Fruit fly (Drosophila melanogaster): Measurements from ENCODE around the gene shd.

Gene shd

DNA sequence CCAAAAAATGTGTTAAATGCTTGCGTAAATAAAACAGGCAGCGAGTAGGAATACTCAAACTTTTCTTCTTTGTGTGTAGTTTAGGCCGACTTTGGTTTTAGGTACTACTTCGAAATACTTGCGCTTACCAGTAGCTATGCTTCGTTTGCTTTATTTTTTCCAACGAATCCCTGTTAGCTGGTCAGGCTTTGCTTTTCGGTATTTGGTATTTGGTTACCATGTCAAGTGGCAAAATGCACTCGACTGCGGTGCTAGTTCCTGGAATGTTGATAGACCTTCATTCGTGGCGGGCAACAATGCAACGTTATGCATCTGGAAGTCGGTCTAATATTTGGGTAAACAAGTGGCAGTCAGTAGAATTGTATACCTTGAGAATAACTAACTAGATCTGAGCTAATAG is 49.5 kb downstream of the shd start:
- TF ChIP-seq CG34367 (tag; optimal IDR thresholded peaks at IDR 0.05): no peak
- no peak for TF ChIP-seq Pif1A (GFP tag; optimal IDR thresholded peaks at IDR 0.05)
- TF ChIP-seq CG15710 (tag; optimal IDR thresholded peaks at IDR 0.05): no peak
- no peak for TF ChIP-seq CG10348 (GFP tag; IDR thresholded peaks at IDR 0.05)
- TF ChIP-seq CG12605 (GFP tag; IDR thresholded peaks at IDR 0.05): no peak
- no peak for TF ChIP-seq CG4496 (GFP tag; IDR thresholded peaks at IDR 0.05)
- no peak for TF ChIP-seq Pif1B (GFP tag; optimal IDR thresholded peaks at IDR 0.05)
- no peak for TF ChIP-seq CG32121 (GFP tag; IDR thresholded peaks at IDR 0.05)
- no peak for TF ChIP-seq CG14655 (GFP tag; optimal IDR thresholded peaks at IDR 0.05)

DNA sequence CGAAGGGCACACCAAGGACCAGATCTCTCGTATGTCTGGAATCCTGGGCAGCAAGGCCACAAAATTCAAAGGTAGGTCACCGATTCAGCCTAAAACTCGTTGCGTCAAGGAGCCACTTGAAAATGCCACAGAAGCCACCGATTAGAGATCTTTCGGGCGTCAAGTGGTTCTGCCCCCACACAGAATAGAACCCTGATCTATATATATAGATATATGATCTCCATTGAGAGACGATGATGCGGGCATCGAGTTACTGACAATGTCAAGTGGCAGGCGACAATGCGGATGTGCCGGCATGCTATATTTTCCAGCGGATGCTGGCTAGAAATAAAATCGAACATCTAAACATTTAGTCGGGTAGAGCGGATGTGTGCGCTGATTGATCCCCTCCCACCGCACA is 50.1 kb downstream of the shd start:
- no peak for TF ChIP-seq CG14655 (GFP tag; optimal IDR thresholded peaks at IDR 0.05)
- TF ChIP-seq CG13204 (GFP tag; optimal IDR thresholded peaks at IDR 0.05): no peak
- no peak for TF ChIP-seq CG32121 (GFP tag; IDR thresholded peaks at IDR 0.05)
- TF ChIP-seq gl (tag; optimal IDR thresholded peaks at IDR 0.05): no peak
- no peak for TF ChIP-seq CG9948 (tag; optimal IDR thresholded peaks at IDR 0.05)
- no peak for TF ChIP-seq CG17806 (tag; optimal IDR thresholded peaks at IDR 0.05)
- TF ChIP-seq CG34367 (tag; optimal IDR thresholded peaks at IDR 0.05): no peak
- TF ChIP-seq Pif1A (GFP tag; optimal IDR thresholded peaks at IDR 0.05): no peak
- TF ChIP-seq EcR (GFP tag; optimal IDR thresholded peaks at IDR 0.05): no peak

DNA sequence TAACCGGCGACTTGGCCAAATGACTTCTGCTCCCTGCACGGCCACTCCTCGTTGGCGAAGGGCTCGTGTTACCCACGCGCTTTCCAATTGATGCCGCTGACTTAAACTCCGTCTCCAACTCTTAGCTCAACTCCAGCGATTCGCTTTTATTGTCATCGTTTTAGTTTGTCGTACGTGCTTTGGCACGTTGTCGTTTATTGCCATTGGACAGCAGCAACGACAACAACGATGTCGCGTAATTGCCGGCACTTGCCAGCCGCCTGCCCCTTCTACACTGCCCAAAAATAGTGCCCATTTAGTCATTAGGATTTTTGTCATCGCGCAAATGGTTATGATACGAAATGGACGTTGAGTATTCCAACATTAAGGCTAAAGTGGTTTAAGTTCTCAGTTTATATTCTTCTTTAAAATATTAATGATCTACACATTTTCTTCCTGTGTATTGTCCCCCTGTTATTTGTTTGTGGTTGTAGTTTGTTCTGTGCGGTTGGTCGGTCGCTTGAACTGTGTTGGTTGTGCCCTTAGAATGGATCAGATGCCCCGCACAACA is 51.6 kb downstream of the shd start:
- TF ChIP-seq CG4496 (GFP tag; IDR thresholded peaks at IDR 0.05): peak; percentile 92
- TF ChIP-seq Ets98B (GFP tag; IDR thresholded peaks at IDR 0.05): peak; percentile 84
- peak; percentile 90 for TF ChIP-seq fd96Ca (GFP tag; IDR thresholded peaks at IDR 0.05)
- TF ChIP-seq EcR (GFP tag; optimal IDR thresholded peaks at IDR 0.05): peak; percentile 30
- peak; percentile 88 for TF ChIP-seq CG14655 (GFP tag; optimal IDR thresholded peaks at IDR 0.05)
- peak; percentile 94 for TF ChIP-seq Pif1A (GFP tag; optimal IDR thresholded peaks at IDR 0.05)
- TF ChIP-seq Pif1B (GFP tag; optimal IDR thresholded peaks at IDR 0.05): peak; percentile 89
- TF ChIP-seq CG17806 (tag; optimal IDR thresholded peaks at IDR 0.05): peak; percentile 91
- peak; percentile 85 for TF ChIP-seq CG8301 (tag; optimal IDR thresholded peaks at IDR 0.05)
- TF ChIP-seq CG13204 (GFP tag; optimal IDR thresholded peaks at IDR 0.05): peak; percentile 81
- peak; percentile 79 for TF ChIP-seq CG9948 (tag; optimal IDR thresholded peaks at IDR 0.05)
- TF ChIP-seq rn (GFP tag; IDR thresholded peaks at IDR 0.05): peak; percentile 72
- TF ChIP-seq CG10348 (GFP tag; IDR thresholded peaks at IDR 0.05): no peak
- peak; percentile 64 for TF ChIP-seq gl (tag; optimal IDR thresholded peaks at IDR 0.05)
- TF ChIP-seq CG15710 (tag; optimal IDR thresholded peaks at IDR 0.05): peak; percentile 89
- peak; percentile 66; the same call in 1 of the 2 replicates for TF ChIP-seq CG32121 (GFP tag; IDR thresholded peaks at IDR 0.05)
- TF ChIP-seq CG34367 (tag; optimal IDR thresholded peaks at IDR 0.05): peak; percentile 87
- TF ChIP-seq CG8159 (tag; optimal IDR thresholded peaks at IDR 0.05): peak; percentile 88
- TF ChIP-seq D1 (tag; optimal IDR thresholded peaks at IDR 0.05): peak; percentile 55
- peak; percentile 73 for TF ChIP-seq Snoo (tag; optimal IDR thresholded peaks at IDR 0.05)
- TF ChIP-seq CG12605 (GFP tag; IDR thresholded peaks at IDR 0.05): peak; percentile 79

DNA sequence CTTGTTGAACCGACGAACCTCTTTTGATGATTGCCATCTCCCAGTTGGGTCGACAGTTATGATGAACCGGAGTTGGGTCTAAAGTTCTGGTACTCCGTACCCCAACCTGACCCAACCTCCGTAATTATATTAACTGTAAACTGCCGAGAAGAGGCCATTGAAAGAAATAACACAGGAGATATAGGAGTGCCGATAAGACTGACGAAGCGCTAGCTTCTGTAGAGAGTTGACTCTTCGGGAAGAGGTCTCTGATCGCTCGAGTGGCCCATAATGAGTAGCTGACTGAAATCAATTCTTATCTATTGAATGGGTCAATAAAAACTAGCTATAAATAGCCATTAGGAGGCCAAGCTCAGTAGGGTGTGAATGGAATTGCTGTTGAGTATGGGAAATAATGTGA is 54.4 kb downstream of the shd start:
- no peak for TF ChIP-seq Pif1A (GFP tag; optimal IDR thresholded peaks at IDR 0.05)
- TF ChIP-seq CG9948 (tag; optimal IDR thresholded peaks at IDR 0.05): no peak
- TF ChIP-seq CG8159 (tag; optimal IDR thresholded peaks at IDR 0.05): no peak
- peak; percentile 43 for TF ChIP-seq EcR (GFP tag; optimal IDR thresholded peaks at IDR 0.05)

DNA sequence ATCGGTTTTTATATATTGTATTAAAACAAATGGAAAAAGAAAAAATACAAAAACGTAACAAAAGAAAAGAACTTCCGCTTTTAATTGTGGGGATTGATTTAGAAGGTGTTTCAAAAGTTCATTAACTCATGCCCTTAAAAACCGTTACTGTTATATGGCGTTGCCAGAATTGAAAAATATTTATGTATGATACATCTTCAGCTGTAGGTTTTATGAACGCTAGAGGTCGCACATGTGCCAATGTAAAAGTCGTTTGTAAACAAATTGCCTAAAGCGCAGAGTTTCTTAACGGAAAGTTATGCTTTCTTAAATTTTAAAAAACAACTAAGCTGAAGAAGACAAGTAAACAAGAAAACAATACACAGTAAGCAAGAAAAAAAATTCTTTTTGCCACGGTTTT is 57.3 kb downstream of the shd start:
- TF ChIP-seq CG12605 (GFP tag; IDR thresholded peaks at IDR 0.05) (no peak), Pif1A (GFP tag; optimal IDR thresholded peaks at IDR 0.05) (no peak), CG8301 (tag; optimal IDR thresholded peaks at IDR 0.05) (no peak), rn (GFP tag; IDR thresholded peaks at IDR 0.05) (no peak), CG17806 (tag; optimal IDR thresholded peaks at IDR 0.05) (no peak), EcR (GFP tag; optimal IDR thresholded peaks at IDR 0.05) (peak; percentile 92), D1 (tag; optimal IDR thresholded peaks at IDR 0.05) (peak; percentile 29)
